Fruit fly (Drosophila melanogaster): ENCODE data around the gene loco.

- no peak for TF ChIP-seq CTCF (optimal IDR thresholded peaks at IDR 0.05)
- TF ChIP-seq CG8478 (optimal IDR thresholded peaks at IDR 0.05) = no peak
These were observed 52.7 kb downstream of the loco start, which contains the start of gene btn for dm6 chr3R:22586525-22586924.

All from S2 (cell line).